2 fruit fly cellular contexts compared by ENCODE assay signal in genomic region chrX:21338153-21338552, dm6.
TF ChIP-seq lines count a peak whose summit lies in the region.

No protein-coding gene starts in this region.

- no peak for TF ChIP-seq CTCF in whole organism, embryonic (GFP tag; optimal IDR thresholded peaks at IDR 0.05; lab: Kevin White, UChicago)

TF ChIP-seq in whole organism, adult, 20 proteins besides CTCF, POLR2A, EP300 and RAD21:
- peak; percentile 18 for TF ChIP-seq ovo (GFP tag; optimal IDR thresholded peaks at IDR 0.05; lab: Kevin White, UChicago)
- no peak for TF ChIP-seq Clk (GFP tag; optimal IDR thresholded peaks at IDR 0.05; lab: Kevin White, UChicago)

TF ChIP-seq in whole organism, embryonic, 481 proteins besides CTCF, POLR2A, EP300 and RAD21:
- TF ChIP-seq CG17385 (GFP tag; optimal IDR thresholded peaks at IDR 0.05; lab: Kevin White, UChicago) (peak; percentile 70), Chrac-16 (GFP tag; optimal IDR thresholded peaks at IDR 0.05; lab: Kevin White, UChicago) (no peak), bsh (GFP tag; optimal IDR thresholded peaks at IDR 0.05; lab: Kevin White, UChicago) (peak in 1 of 2 experiments; percentile 5), Trl (optimal IDR thresholded peaks at IDR 0.05; lab: Kevin White, UChicago) (peak in 1 of 2 experiments; percentile 6), Trl (GFP tag; optimal IDR thresholded peaks at IDR 0.05; lab: Kevin White, UChicago) (no peak), knrl (GFP tag; IDR thresholded peaks at IDR 0.05; lab: Robert Waterston, UW; ENCODE audit: partially characterized antibody) (no peak), gcm2 (GFP tag; optimal IDR thresholded peaks at IDR 0.05; lab: Kevin White, UChicago) (no peak), slp2 (GFP tag; optimal IDR thresholded peaks at IDR 0.05; lab: Kevin White, UChicago) (no peak), chinmo (GFP tag; IDR thresholded peaks at IDR 0.05; lab: Robert Waterston, UW; ENCODE audit: partially characterized antibody) (0 out of 4 replicates have a peak, but pooled peaks have one; percentile 18), crol (GFP tag; IDR thresholded peaks at IDR 0.05; lab: Robert Waterston, UW) (peak; percentile 43), usp (GFP tag; optimal IDR thresholded peaks at IDR 0.05; lab: Kevin White, UChicago) (no peak), tin (GFP tag; optimal IDR thresholded peaks at IDR 0.05; lab: Kevin White, UChicago) (no peak), gfzf (GFP tag; optimal IDR thresholded peaks at IDR 0.05; lab: Kevin White, UChicago) (no peak), CG18599 (GFP tag; optimal IDR thresholded peaks at IDR 0.05; lab: Kevin White, UChicago) (peak; percentile 11), Med (GFP tag; lab: Kevin White, UChicago) (peak; percentile 33), Doc2 (GFP tag; IDR thresholded peaks at IDR 0.05; lab: Robert Waterston, UW) (no peak), tap (tag; optimal IDR thresholded peaks at IDR 0.05; lab: Kevin White, UChicago) (no peak), ewg (GFP tag; optimal IDR thresholded peaks at IDR 0.05; lab: Kevin White, UChicago) (peak; percentile 86), CG4360 (GFP tag; IDR thresholded peaks at IDR 0.05; lab: Robert Waterston, UW) (0 out of 2 replicates have a peak, but pooled peaks have one; percentile 27), aop (GFP tag; IDR thresholded peaks at IDR 0.05; lab: Robert Waterston, UW) (no peak), Gug (GFP tag; IDR thresholded peaks at IDR 0.05; lab: Robert Waterston, UW) (no peak), onecut (GFP tag; IDR thresholded peaks at IDR 0.05; lab: Robert Waterston, UW) (peak; percentile 92)
